Worm (Caenorhabditis elegans) whole organism, L4 larva: ENCODE measurements around the gene ZC8.6.

ENCODE experiments used
- F37D6.2 ChIP-seq: sonication (generic microtip); optimal IDR thresholded peaks from 2 replicates; lab custom pipeline; 2016; ENCODE audit warnings: mild to moderate bottlenecking, missing genetic modification characterization, missing compliant biosample characterization
- Y48G9A.11 ChIP-seq: fragments of 200-800 bp; sonication (Bioruptor generic); IDR thresholded peaks from 2 replicates; pipeline ENCODE4 v1.3.6; 2022; ENCODE audit warnings: missing genetic modification reagents, missing genetic modification characterization, missing compliant biosample characterization
- Y75B8A.6 ChIP-seq: fragments of 200-800 bp; sonication (Bioruptor generic); IDR thresholded peaks from 2 replicates; pipeline ENCODE4 v1.3.6; 2022; ENCODE audit warnings: missing genetic modification reagents, missing genetic modification characterization, missing compliant biosample characterization
- aha-1 ChIP-seq: fragments of 150-350 bp; peaks from one replicate; lab custom pipeline; 2014; ENCODE audit warnings: missing biosample characterization, missing genetic modification characterization
- ama-1 ChIP-seq: fragments of 150-350 bp; optimal IDR thresholded peaks from 2 replicates; lab custom pipeline; 2014; ENCODE audit warnings: inconsistent platforms, mixed read lengths
- ceh-28 ChIP-seq: fragments of 150-350 bp; optimal IDR thresholded peaks from 2 replicates; lab custom pipeline; 2014; ENCODE audit warnings: missing biosample characterization, missing genetic modification reagents, missing genetic modification characterization
- ceh-32 ChIP-seq: sonication (generic microtip); optimal IDR thresholded peaks from 2 replicates; lab custom pipeline; 2016; ENCODE audit warnings: mild to moderate bottlenecking, missing genetic modification characterization, missing compliant biosample characterization; ENCODE audit not compliant: poor library complexity
- ceh-62 ChIP-seq: sonication (generic microtip); optimal IDR thresholded peaks from 2 replicates; lab custom pipeline; 2017; ENCODE audit warnings: missing biosample characterization, missing genetic modification characterization
- ces-1 ChIP-seq: fragments of 150-350 bp; sonication (generic microtip); optimal IDR thresholded peaks from 4 replicates; lab custom pipeline; 2014; ENCODE audit warnings: missing biosample characterization, missing genetic modification reagents, missing genetic modification characterization
- ctbp-1 ChIP-seq: fragments of 200-800 bp; sonication (Bioruptor generic); IDR thresholded peaks from 2 replicates; pipeline ENCODE4 v1.3.6; 2022; ENCODE audit warnings: missing genetic modification reagents, missing genetic modification characterization, missing compliant biosample characterization
- dmd-6 ChIP-seq: fragments of 200-800 bp; sonication (Bioruptor generic); IDR thresholded peaks from 2 replicates; pipeline ENCODE4 v1.3.6; 2022; ENCODE audit warnings: missing genetic modification reagents, missing genetic modification characterization, missing compliant biosample characterization
- dmd-9 ChIP-seq: fragments of 200-800 bp; sonication (Bioruptor generic); IDR thresholded peaks from 2 replicates; pipeline ENCODE4 v1.3.6; 2022; ENCODE audit warnings: missing genetic modification reagents, missing genetic modification characterization, missing compliant biosample characterization
- dpl-1 ChIP-seq: fragments of 150-350 bp; optimal IDR thresholded peaks from 2 replicates; lab custom pipeline; 2014; ENCODE audit warnings: missing biosample characterization, missing genetic modification reagents, missing genetic modification characterization
- duxl-1 ChIP-seq: sonication (generic microtip); optimal IDR thresholded peaks from 2 replicates; lab custom pipeline; 2016; ENCODE audit warnings: mild to moderate bottlenecking, missing genetic modification characterization, moderate library complexity, missing compliant biosample characterization; ENCODE audit not compliant: poor library complexity
- dve-1 ChIP-seq: sonication (generic microtip); optimal IDR thresholded peaks from 2 replicates; lab custom pipeline; 2017; ENCODE audit warnings: antibody characterized with exemption, mild to moderate bottlenecking, missing genetic modification characterization, missing compliant biosample characterization; ENCODE audit not compliant: insufficient read depth
- egl-43 ChIP-seq: fragments of 200-800 bp; sonication (Bioruptor generic); IDR thresholded peaks from 2 replicates; pipeline ENCODE4 v1.3.6; 2022; ENCODE audit warnings: missing genetic modification reagents, missing genetic modification characterization, missing compliant biosample characterization
- fkh-10 ChIP-seq: fragments of 150-350 bp; optimal IDR thresholded peaks from 2 replicates; lab custom pipeline; 2014; ENCODE audit warnings: missing biosample characterization, missing genetic modification reagents, missing genetic modification characterization
- hif-1 ChIP-seq, 2 experiments: sonication (generic microtip); optimal IDR thresholded peaks; 2 replicates each; lab custom pipeline; 2016 to 2017; ENCODE audit warnings: missing compliant biosample characterization in 2 of 2, missing genetic modification characterization in 2 of 2, missing genetic modification reagents in 2 of 2, missing genotype in 2 of 2, mild to moderate bottlenecking in 1 of 2
- hmg-1.1 ChIP-seq: fragments of 200-800 bp; sonication (Bioruptor generic); IDR thresholded peaks from 2 replicates; pipeline ENCODE4 v1.3.6; 2022; ENCODE audit warnings: missing genetic modification reagents, missing genetic modification characterization, missing compliant biosample characterization
- lim-7 ChIP-seq: fragments of 200-800 bp; sonication (Bioruptor generic); IDR thresholded peaks from 2 replicates; pipeline ENCODE4 v1.3.6; 2022; ENCODE audit warnings: missing genetic modification characterization, missing compliant biosample characterization
- lir-3 ChIP-seq: sonication (generic microtip); optimal IDR thresholded peaks from 2 replicates; lab custom pipeline; 2016; ENCODE audit warnings: mild to moderate bottlenecking, missing genetic modification characterization, missing compliant biosample characterization
- lsy-2 ChIP-seq, 2 experiments: fragments of 150-350 bp in 1 of 2; sonication (generic microtip) in 1 of 2; optimal IDR thresholded peaks; 2 replicates each; lab custom pipeline; 2014 to 2017; ENCODE audit warnings: missing biosample characterization in 2 of 2, missing genetic modification characterization in 2 of 2
- madf-9 ChIP-seq: fragments of 200-800 bp; sonication (Bioruptor generic); conservative IDR thresholded peaks from 2 replicates; pipeline ENCODE4 v1.3.6; 2022; ENCODE audit warnings: missing genetic modification reagents, missing genetic modification characterization, missing compliant biosample characterization
- mdl-1 ChIP-seq, 2 experiments: fragments of 150-350 bp in 1 of 2; sonication (generic microtip) in 1 of 2; optimal IDR thresholded peaks; 2 replicates each; lab custom pipeline; 2014 to 2017; ENCODE audit warnings: missing biosample characterization in 2 of 2, missing genetic modification characterization in 2 of 2
- mep-1 ChIP-seq: fragments of 150-350 bp; sonication (generic microtip); optimal IDR thresholded peaks from 3 replicates; lab custom pipeline; 2014; ENCODE audit warnings: missing biosample characterization, missing genetic modification characterization
- mxl-2 ChIP-seq: fragments of 200-800 bp; sonication (Bioruptor generic); conservative IDR thresholded peaks from 2 replicates; pipeline ENCODE4 v1.3.6; 2022; ENCODE audit warnings: missing genetic modification reagents, missing genetic modification characterization, missing compliant biosample characterization
- nhr-10 ChIP-seq: fragments of 150-350 bp; optimal IDR thresholded peaks from 2 replicates; lab custom pipeline; 2014; ENCODE audit warnings: missing biosample characterization, missing genetic modification characterization
- nhr-11 ChIP-seq: fragments of 150-350 bp; optimal IDR thresholded peaks from 2 replicates; lab custom pipeline; 2014; ENCODE audit warnings: missing biosample characterization, missing genetic modification characterization
- nhr-237 ChIP-seq: sonication (generic microtip); optimal IDR thresholded peaks from 2 replicates; lab custom pipeline; 2017; ENCODE audit warnings: missing biosample characterization, missing genetic modification characterization
- nhr-41 ChIP-seq: fragments of 200-800 bp; sonication (Bioruptor generic); IDR thresholded peaks from 2 replicates; pipeline ENCODE4 v1.3.6; 2022; ENCODE audit warnings: missing genetic modification reagents, missing genetic modification characterization, missing compliant biosample characterization
- nhr-48 ChIP-seq: sonication (generic microtip); optimal IDR thresholded peaks from 2 replicates; lab custom pipeline; 2016; ENCODE audit warnings: mild to moderate bottlenecking, missing genetic modification characterization, missing compliant biosample characterization
- php-3 ChIP-seq: fragments of 200-800 bp; sonication (Bioruptor generic); IDR thresholded peaks from 2 replicates; pipeline ENCODE4 v1.3.6; 2022; ENCODE audit warnings: missing genetic modification reagents, missing genetic modification characterization, missing compliant biosample characterization
- rbr-2 ChIP-seq: sonication (generic microtip); optimal IDR thresholded peaks from 2 replicates; lab custom pipeline; 2016; ENCODE audit warnings: missing genotype, missing genetic modification characterization, missing compliant biosample characterization
- set-16 ChIP-seq: fragments of 200-800 bp; sonication (Bioruptor generic); IDR thresholded peaks from 2 replicates; pipeline ENCODE4 v1.3.6; 2022; ENCODE audit warnings: missing genetic modification reagents, missing genetic modification characterization, missing compliant biosample characterization
- skn-1 ChIP-seq: fragments of 150-350 bp; optimal IDR thresholded peaks from 2 replicates; lab custom pipeline; 2014; ENCODE audit warnings: missing biosample characterization, missing genetic modification characterization
- snpc-1.2 ChIP-seq: fragments of 200-800 bp; sonication (Bioruptor generic); IDR thresholded peaks from 2 replicates; pipeline ENCODE4 v1.3.6; 2022; ENCODE audit warnings: missing genetic modification reagents, missing genetic modification characterization, missing compliant biosample characterization
- spr-3 ChIP-seq: fragments of 200-800 bp; sonication (Bioruptor generic); optimal IDR thresholded peaks from 2 replicates; lab custom pipeline; 2018; ENCODE audit warnings: mild to moderate bottlenecking, missing genetic modification characterization, missing compliant biosample characterization
- tag-97 ChIP-seq: fragments of 200-800 bp; sonication (Bioruptor generic); IDR thresholded peaks from 2 replicates; pipeline ENCODE4 v1.3.6; 2022; ENCODE audit warnings: missing genetic modification characterization, missing compliant biosample characterization
- unc-62 ChIP-seq, 3 experiments: fragments of 150-350 bp in 1 of 3; sonication (generic microtip); optimal IDR thresholded peaks in 2 of 3; peaks in 1 of 3; 1 replicate in 1 of 3; 2 replicates in 2 of 3; lab custom pipeline; 2014 to 2017; ENCODE audit warnings: missing biosample characterization in 3 of 3, missing genetic modification characterization in 3 of 3, missing genetic modification reagents in 3 of 3, missing genotype in 1 of 3
- vab-7 ChIP-seq: fragments of 200-800 bp; sonication (Bioruptor generic); IDR thresholded peaks from 2 replicates; pipeline ENCODE4 v1.3.6; 2022; ENCODE audit warnings: missing genetic modification reagents, missing genetic modification characterization, missing compliant biosample characterization
- zfp-3 ChIP-seq: fragments of 200-800 bp; sonication (Bioruptor generic); conservative IDR thresholded peaks from 2 replicates; pipeline ENCODE4 v1.3.6; 2022; ENCODE audit warnings: missing genetic modification reagents, missing genetic modification characterization, missing compliant biosample characterization

ZC8.6 gene

DNA sequence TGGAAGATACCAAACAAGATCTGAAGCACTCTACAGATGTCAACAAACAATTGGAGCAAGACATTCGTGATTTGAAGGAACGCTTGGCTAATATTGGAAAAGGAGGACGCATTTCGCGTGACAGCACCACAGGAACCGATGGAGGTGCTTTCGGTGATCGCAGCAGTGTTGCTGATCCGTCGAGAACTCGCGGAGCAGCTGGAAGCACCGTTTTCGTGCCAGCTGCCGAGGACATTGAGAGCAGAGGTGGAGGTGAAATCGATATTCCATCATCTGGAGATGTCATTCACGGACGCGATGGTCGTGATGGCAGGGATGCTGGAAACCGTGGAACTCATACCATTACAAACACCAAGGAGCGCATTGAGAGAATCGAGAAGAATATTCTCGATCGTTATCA, 9.8 kb downstream of the ZC8.6 start:
- TF ChIP-seq set-16, result peak; percentile 64
- TF ChIP-seq mep-1 (tag; lab: Kevin White, UChicago), result no peak
- no peak for TF ChIP-seq php-3 (GFP tag; lab: Robert Waterston, UW)
- TF ChIP-seq, all 104 proteins: peak for 1

DNA sequence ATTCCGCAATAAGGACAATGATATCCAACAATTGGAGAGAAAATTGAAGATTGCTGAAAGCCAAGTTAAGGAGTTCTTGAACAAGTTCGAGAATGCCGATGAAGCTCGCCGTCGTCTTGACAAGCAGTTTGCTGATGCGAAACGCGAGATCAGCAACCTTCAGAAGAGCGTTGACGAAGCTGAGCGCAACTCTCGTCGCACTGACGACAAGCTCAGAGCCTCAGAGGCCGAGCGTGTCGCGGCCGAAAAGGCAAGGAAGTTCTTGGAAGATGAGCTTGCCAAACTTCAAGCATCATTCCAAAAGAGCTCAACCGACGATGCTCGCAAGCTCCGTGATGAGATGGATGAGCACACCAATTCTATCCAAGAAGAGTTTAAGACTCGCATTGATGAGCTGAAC, 11.0 kb downstream of the ZC8.6 start:
- TF ChIP-seq snpc-1.2 (no peak), lim-7 (GFP tag; lab: Robert Waterston, UW) (no peak), php-3 (GFP tag; lab: Robert Waterston, UW) (no peak), set-16 (peak; percentile 68), hif-1 (tag; optimal IDR thresholded peaks at IDR 0.05; lab: Kevin White, UChicago) (no peak), nhr-41 (GFP tag; lab: Robert Waterston, UW) (no peak), ceh-32 (tag; lab: Kevin White, UChicago) (no peak), ama-1 (lab: Kevin White, UChicago) (no peak), nhr-237 (no peak), nhr-10 (no peak), egl-43 (GFP tag; lab: Robert Waterston, UW) (0 out of 2 replicates have a peak, but pooled peaks have one; percentile 38), dpl-1 (GFP tag; lab: Kevin White, UChicago) (no peak), tag-97 (GFP tag; lab: Robert Waterston, UW) (no peak), dve-1 (tag; lab: Kevin White, UChicago) (no peak), madf-9 (GFP tag; lab: Robert Waterston, UW) (no peak)

DNA sequence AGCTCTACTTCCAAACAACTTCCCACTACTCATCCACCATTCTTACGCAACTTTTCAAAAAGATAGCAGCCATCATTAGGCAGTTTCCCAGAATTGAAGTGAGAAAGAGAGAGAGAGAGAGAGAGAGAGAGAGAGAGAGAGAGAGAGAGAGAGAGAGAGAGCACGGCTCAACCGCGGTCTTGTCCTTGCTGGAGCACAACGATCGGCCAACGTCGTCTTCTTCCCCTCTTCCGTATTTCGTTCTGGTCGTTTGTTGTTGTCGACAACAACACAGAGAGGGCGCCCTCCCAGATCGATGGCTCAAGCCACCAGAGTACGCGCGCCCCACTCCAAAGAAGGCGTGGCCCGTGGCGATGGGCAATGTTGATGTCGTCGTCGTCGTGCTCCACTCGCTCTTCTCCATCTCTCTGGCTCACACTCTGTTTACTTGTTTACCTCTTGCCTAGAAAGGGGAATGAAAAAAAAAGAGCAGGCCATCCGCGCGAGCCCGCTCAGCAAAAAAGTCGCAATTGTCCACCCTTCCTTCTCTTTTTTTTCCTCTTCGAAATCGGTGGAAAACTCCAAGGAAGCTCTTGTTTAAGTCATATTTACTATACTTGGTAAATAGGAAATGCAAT, 15.3 kb downstream of the ZC8.6 start:
- no peak for TF ChIP-seq lir-3 (tag; lab: Kevin White, UChicago)
- peak; percentile 45 for TF ChIP-seq hmg-1.1
- no peak for TF ChIP-seq spr-3 (GFP tag; lab: Kevin White, UChicago)
- TF ChIP-seq ces-1 (GFP tag; lab: Kevin White, UChicago), result no peak
- TF ChIP-seq ctbp-1 (GFP tag; lab: Robert Waterston, UW), result peak; percentile 86
- TF ChIP-seq hif-1 (tag; optimal IDR thresholded peaks at IDR 0.05; lab: Kevin White, UChicago), result peak in 1 of 2 experiments; percentile 26
- TF ChIP-seq aha-1 (tag; lab: Kevin White, UChicago), result peak; percentile 5
- TF ChIP-seq duxl-1 (tag; lab: Kevin White, UChicago), result no peak
- TF ChIP-seq fkh-10 (GFP tag; lab: Kevin White, UChicago), result peak; percentile 73
- TF ChIP-seq vab-7 (GFP tag; lab: Robert Waterston, UW), result 0 out of 2 replicates have a peak, but pooled peaks have one; percentile 4
- no peak for TF ChIP-seq nhr-237
- no peak for TF ChIP-seq dmd-9
- TF ChIP-seq Y75B8A.6 (GFP tag; lab: Robert Waterston, UW), result no peak
- peak in 1 of 2 experiments; percentile 27 for TF ChIP-seq mdl-1 (tag; optimal IDR thresholded peaks at IDR 0.05; lab: Kevin White, UChicago)
- peak; percentile 88 for TF ChIP-seq set-16
- TF ChIP-seq egl-43 (GFP tag; lab: Robert Waterston, UW), result peak; percentile 74; the same call in 1 of the 2 replicates
- peak; percentile 74 for TF ChIP-seq rbr-2 (tag; lab: Kevin White, UChicago)
- peak; percentile 20 for TF ChIP-seq ceh-28 (tag; lab: Kevin White, UChicago)
- no peak for TF ChIP-seq ceh-62 (tag; lab: Kevin White, UChicago)
- TF ChIP-seq F37D6.2 (tag; lab: Kevin White, UChicago), result peak; percentile 26
- no peak for TF ChIP-seq Y48G9A.11 (GFP tag; lab: Robert Waterston, UW)
- peak in 1 of 2 experiments; percentile 55 for TF ChIP-seq unc-62 (GFP tag; optimal IDR thresholded peaks at IDR 0.05 in 1 of 2; lab: Kevin White, UChicago)
- no peak for TF ChIP-seq unc-62 (tag; optimal IDR thresholded peaks at IDR 0.05; lab: Kevin White, UChicago)
- TF ChIP-seq mxl-2 (GFP tag; lab: Robert Waterston, UW), result no peak
- peak; percentile 50 for TF ChIP-seq nhr-11 (tag; lab: Kevin White, UChicago)
- peak; percentile 57 for TF ChIP-seq mep-1 (tag; lab: Kevin White, UChicago)
- TF ChIP-seq dmd-6 (GFP tag; lab: Robert Waterston, UW), result no peak; the same call in 1 of the 2 replicates
- TF ChIP-seq skn-1 (tag; lab: Kevin White, UChicago), result no peak
- TF ChIP-seq zfp-3 (GFP tag; lab: Robert Waterston, UW), result no peak
- TF ChIP-seq nhr-48 (tag; lab: Kevin White, UChicago), result no peak
- peak in 1 of 2 experiments; percentile 50 for TF ChIP-seq lsy-2 (tag; optimal IDR thresholded peaks at IDR 0.05; lab: Kevin White, UChicago)
